Worm (Caenorhabditis elegans) whole organism, L1 larva: Measurements from ENCODE around the gene skat-1.
A peak's percentile ranks its signal among the peaks of the same experiment; 100 is the strongest.

Source experiments
- C16A3.4 ChIP-seq: fragments of 150-350 bp; optimal IDR thresholded peaks from 2 replicates; lab custom pipeline; 2014; ENCODE audit warnings: missing biosample characterization, missing genetic modification characterization
- Y116A8C.19 ChIP-seq: sonication (generic microtip); optimal IDR thresholded peaks from 2 replicates; lab custom pipeline; 2016; ENCODE audit warnings: missing compliant biosample characterization, missing genetic modification characterization, borderline replicate concordance
- blmp-1 ChIP-seq: fragments of 150-350 bp; optimal IDR thresholded peaks from 2 replicates; lab custom pipeline; 2014; ENCODE audit warnings: missing biosample characterization, missing genetic modification characterization
- ceh-8 ChIP-seq: fragments of 200-800 bp; sonication (Bioruptor generic); optimal IDR thresholded peaks from 2 replicates; lab custom pipeline; 2018; ENCODE audit warnings: mild to moderate bottlenecking, missing genetic modification characterization, moderate library complexity, missing compliant biosample characterization
- ceh-82 ChIP-seq, 3 experiments: fragments of 150-350 bp in 1 of 3; sonication (generic microtip) in 2 of 3; optimal IDR thresholded peaks; 2 replicates each; lab custom pipeline; 2014 to 2017; ENCODE audit warnings: missing biosample characterization in 3 of 3, missing genetic modification characterization in 3 of 3
- dpl-1 ChIP-seq, 3 experiments: fragments of 150-350 bp in 2 of 3; sonication (generic microtip) in 1 of 3; optimal IDR thresholded peaks; 2 replicates each; lab custom pipeline; 2014 to 2017; ENCODE audit warnings: missing biosample characterization in 3 of 3, missing genetic modification characterization in 3 of 3, missing genetic modification reagents in 3 of 3
- dsc-1 ChIP-seq: sonication (generic microtip); optimal IDR thresholded peaks from 2 replicates; lab custom pipeline; 2016; ENCODE audit warnings: mild to moderate bottlenecking, missing genetic modification characterization, missing compliant biosample characterization
- efl-1 ChIP-seq, 4 experiments: fragments of 150-350 bp; optimal IDR thresholded peaks in 3 of 4; peaks in 1 of 4; 1 replicate in 1 of 4; 2 replicates in 3 of 4; lab custom pipeline; 2014; ENCODE audit warnings: missing biosample characterization in 2 of 4, missing genetic modification characterization in 2 of 4, missing genetic modification reagents in 2 of 4
- efl-3 ChIP-seq: fragments of 200-800 bp; sonication (Bioruptor generic); optimal IDR thresholded peaks from 2 replicates; lab custom pipeline; 2018; ENCODE audit warnings: mild to moderate bottlenecking, missing genetic modification characterization, missing compliant biosample characterization
- egl-27 ChIP-seq, 2 experiments: fragments of 150-350 bp in 1 of 2; sonication (generic microtip); optimal IDR thresholded peaks; 3 replicates each; lab custom pipeline; 2017 to 2018; ENCODE audit warnings: missing biosample characterization in 2 of 2, missing genetic modification characterization in 2 of 2, missing genetic modification reagents in 2 of 2
- elt-2 ChIP-seq: sonication (generic microtip); optimal IDR thresholded peaks from 2 replicates; lab custom pipeline; 2016; ENCODE audit warnings: missing genetic modification characterization, mild to moderate bottlenecking, inconsistent platforms, missing compliant biosample characterization, missing genetic modification reagents
- elt-3 ChIP-seq, 6 experiments: fragments of 150-350 bp in 1 of 6; sonication (generic microtip); optimal IDR thresholded peaks; 2 replicates each; lab custom pipeline; 2017 to 2018; ENCODE audit warnings: missing biosample characterization in 6 of 6, missing genetic modification characterization in 6 of 6, inconsistent platforms in 1 of 6
- fkh-4 ChIP-seq: sonication (generic microtip); optimal IDR thresholded peaks from 2 replicates; lab custom pipeline; 2016; ENCODE audit warnings: missing compliant biosample characterization, missing genetic modification characterization, borderline replicate concordance
- hlh-4 ChIP-seq: sonication (generic microtip); optimal IDR thresholded peaks from 2 replicates; lab custom pipeline; 2016; ENCODE audit warnings: mild to moderate bottlenecking, missing genetic modification characterization, missing compliant biosample characterization
- irx-1 ChIP-seq: sonication (generic microtip); optimal IDR thresholded peaks from 2 replicates; lab custom pipeline; 2016; ENCODE audit warnings: missing genetic modification characterization, missing compliant biosample characterization
- isw-1 ChIP-seq: fragments of 200-800 bp; sonication (Bioruptor generic); IDR thresholded peaks from 2 replicates; pipeline ENCODE4 v1.3.6; 2022; ENCODE audit warnings: missing genetic modification characterization, missing compliant biosample characterization
- jun-1 ChIP-seq: fragments of 150-350 bp; optimal IDR thresholded peaks from 2 replicates; lab custom pipeline; 2014; ENCODE audit warnings: missing biosample characterization, missing genetic modification reagents, missing genetic modification characterization
- lir-3 ChIP-seq: sonication (generic microtip); optimal IDR thresholded peaks from 2 replicates; lab custom pipeline; 2016; ENCODE audit warnings: mild to moderate bottlenecking, missing genetic modification characterization, moderate library complexity, missing compliant biosample characterization; ENCODE audit not compliant: poor library complexity
- mep-1 ChIP-seq: fragments of 150-350 bp; optimal IDR thresholded peaks from 2 replicates; lab custom pipeline; 2014; ENCODE audit warnings: missing biosample characterization, missing genetic modification characterization
- nhr-47 ChIP-seq: sonication (generic microtip); optimal IDR thresholded peaks from 2 replicates; lab custom pipeline; 2016; ENCODE audit warnings: mild to moderate bottlenecking, missing genetic modification characterization, moderate library complexity, missing compliant biosample characterization
- nhr-76 ChIP-seq: sonication (generic microtip); optimal IDR thresholded peaks from 2 replicates; lab custom pipeline; 2017; ENCODE audit warnings: missing biosample characterization, missing genetic modification characterization
- nhr-84 ChIP-seq: sonication (generic microtip); optimal IDR thresholded peaks from 2 replicates; lab custom pipeline; 2017; ENCODE audit warnings: missing biosample characterization, missing genetic modification characterization
- nhr-85 ChIP-seq: sonication (generic microtip); peaks from one replicate; lab custom pipeline; 2016; ENCODE audit warnings: missing genetic modification characterization, inconsistent platforms, missing compliant biosample characterization
- pqm-1 ChIP-seq: sonication (generic microtip); optimal IDR thresholded peaks from 3 replicates; lab custom pipeline; 2017; ENCODE audit warnings: missing biosample characterization, missing genetic modification characterization
- sup-37 ChIP-seq: fragments of 200-800 bp; sonication (Bioruptor generic); optimal IDR thresholded peaks from 2 replicates; lab custom pipeline; 2018; ENCODE audit warnings: mild to moderate bottlenecking, missing genetic modification characterization, missing compliant biosample characterization
- unc-130 ChIP-seq: fragments of 150-350 bp; optimal IDR thresholded peaks from 2 replicates; lab custom pipeline; 2017; ENCODE audit warnings: missing biosample characterization, missing genetic modification characterization, inconsistent platforms
- vab-15 ChIP-seq: sonication (generic microtip); optimal IDR thresholded peaks from 2 replicates; lab custom pipeline; 2017; ENCODE audit warnings: missing genotype, mild to moderate bottlenecking, missing genetic modification characterization, missing compliant biosample characterization
- ztf-11 ChIP-seq, 2 experiments: sonication (generic microtip); optimal IDR thresholded peaks; 2 replicates each; lab custom pipeline; 2016 to 2017; ENCODE audit warnings: missing genetic modification characterization in 2 of 2, missing biosample characterization in 1 of 2, missing compliant biosample characterization in 1 of 2

skat-1 gene

ce11 chrIII:9002545-9002944 lies 6.0 kb upstream of the skat-1 start, which contains the start of the genes F59B2.15 and zif-1:
Gene F59B2.15 (minus strand): TSS chrIII:9002645.
Gene zif-1 (plus strand): TSS chrIII:9002779.
- TF ChIP-seq C16A3.4 (tag; lab: Kevin White, UChicago) (no peak), Y116A8C.19 (tag; lab: Kevin White, UChicago) (no peak), egl-27 (tag; optimal IDR thresholded peaks at IDR 0.05; lab: Kevin White, UChicago) (no peak), hlh-4 (no peak), dpl-1 (GFP tag; optimal IDR thresholded peaks at IDR 0.05; lab: Kevin White, UChicago) (no peak), nhr-84 (tag; lab: Kevin White, UChicago) (no peak), dsc-1 (tag; lab: Kevin White, UChicago) (no peak), irx-1 (no peak), vab-15 (tag; lab: Kevin White, UChicago) (no peak), elt-3 (tag; optimal IDR thresholded peaks at IDR 0.05; lab: Kevin White, UChicago) (no peak), ceh-82 (tag; optimal IDR thresholded peaks at IDR 0.05; lab: Kevin White, UChicago) (no peak), nhr-76 (tag; lab: Kevin White, UChicago) (no peak), lir-3 (tag; lab: Kevin White, UChicago) (no peak), ceh-8 (GFP tag; lab: Kevin White, UChicago) (no peak)

ce11 chrIII:9001899-9002298 lies 5.3 kb upstream of the skat-1 start, which contains the start of gene rpn-6.2:
Gene rpn-6.2 (minus strand): TSS chrIII:9001999.
- TF ChIP-seq nhr-85 (tag; lab: Kevin White, UChicago), result peak; percentile 48
- TF ChIP-seq elt-3 (tag; optimal IDR thresholded peaks at IDR 0.05; lab: Kevin White, UChicago), result no peak
- no peak for TF ChIP-seq hlh-4
- TF ChIP-seq efl-1 (optimal IDR thresholded peaks at IDR 0.05; lab: Kevin White, UChicago), result no peak
- TF ChIP-seq efl-1 (GFP tag; optimal IDR thresholded peaks at IDR 0.05 in 1 of 2; lab: Kevin White, UChicago), result peak in 1 of 2 experiments; percentile 39
- TF ChIP-seq pqm-1 (tag; lab: Kevin White, UChicago), result no peak
- TF ChIP-seq blmp-1 (tag; lab: Kevin White, UChicago), result no peak
- no peak for TF ChIP-seq efl-3 (GFP tag; lab: Kevin White, UChicago)

ce11 chrIII:9001491-9001890 lies 4.9 kb upstream of the skat-1 start:
- TF ChIP-seq dpl-1 (GFP tag; optimal IDR thresholded peaks at IDR 0.05; lab: Kevin White, UChicago) (peak in 1 of 3 experiments; percentile 6), elt-2 (tag; lab: Kevin White, UChicago) (no peak)

ce11 chrIII:8999508-8999907 lies 2.9 kb upstream of the skat-1 start, which contains the start of gene F59B2.3:
Gene F59B2.3 (minus strand): TSS chrIII:8999766.
- no peak for TF ChIP-seq ztf-11 (tag; optimal IDR thresholded peaks at IDR 0.05; lab: Kevin White, UChicago)
- TF ChIP-seq isw-1, result no peak
- TF ChIP-seq elt-2 (tag; lab: Kevin White, UChicago), result no peak
- no peak for TF ChIP-seq sup-37 (GFP tag; lab: Kevin White, UChicago)
- no peak for TF ChIP-seq efl-1 (optimal IDR thresholded peaks at IDR 0.05; lab: Kevin White, UChicago)
- peak in 1 of 2 experiments; percentile 66 for TF ChIP-seq efl-1 (GFP tag; optimal IDR thresholded peaks at IDR 0.05 in 1 of 2; lab: Kevin White, UChicago)

- TF ChIP-seq mep-1 (tag; lab: Kevin White, UChicago) (no peak), efl-1 (optimal IDR thresholded peaks at IDR 0.05; lab: Kevin White, UChicago) (no peak), efl-1 (GFP tag; optimal IDR thresholded peaks at IDR 0.05 in 1 of 2; lab: Kevin White, UChicago) (peak in 1 of 2 experiments; percentile 51), jun-1 (tag; lab: Kevin White, UChicago) (no peak)
- TF ChIP-seq, all 84 proteins: peak for 1
Measured at ce11 chrIII:8998884-8999283, 2.3 kb upstream of the skat-1 start.

ce11 chrIII:8997821-8998220 lies 1.2 kb upstream of the skat-1 start:
- no peak for TF ChIP-seq unc-130 (tag; lab: Kevin White, UChicago)
- TF ChIP-seq elt-2 (tag; lab: Kevin White, UChicago), result peak; percentile 54
- TF ChIP-seq nhr-84 (tag; lab: Kevin White, UChicago), result no peak
- TF ChIP-seq nhr-47, result no peak
- TF ChIP-seq fkh-4, result no peak
